Worm (Caenorhabditis elegans): ENCODE data around the gene F56F11.4.

- TF ChIP-seq tbx-37 (GFP tag; conservative IDR thresholded peaks at IDR 0.05) = no peak
- TF ChIP-seq ceh-36 (tag; optimal IDR thresholded peaks at IDR 0.05) = no peak
- no peak for TF ChIP-seq ama-1 (optimal IDR thresholded peaks at IDR 0.05)
- no peak for TF ChIP-seq B0310.2 (tag; optimal IDR thresholded peaks at IDR 0.05)
- TF ChIP-seq tbx-11 (GFP tag; IDR thresholded peaks at IDR 0.05) = no peak
- no peak for TF ChIP-seq sea-1 (GFP tag; conservative IDR thresholded peaks at IDR 0.05)
- TF ChIP-seq ceh-13 (GFP tag; optimal IDR thresholded peaks at IDR 0.05) = no peak
- no peak for TF ChIP-seq hmbx-1 (tag; optimal IDR thresholded peaks at IDR 0.05)
- TF ChIP-seq tra-4 (tag; optimal IDR thresholded peaks at IDR 0.05) = no peak
- no peak for TF ChIP-seq aly-1 (tag; optimal IDR thresholded peaks at IDR 0.05)
- TF ChIP-seq hnd-1 (tag; optimal IDR thresholded peaks at IDR 0.05) = no peak
These were observed 12.4 kb downstream of the F56F11.4 start for ce11 chrIII:2868416-2868815.

All from whole organism, early embryonic.